Worm (Caenorhabditis elegans): ENCODE data around the gene M117.3.

The M117.3 gene

ce11 chrIV:11858142-11858541, 36.1 kb downstream of the M117.3 start, which contains the start of gene let-92:
Gene let-92 (plus strand): TSS chrIV:11858442.
- TF ChIP-seq elt-3 (tag; optimal IDR thresholded peaks at IDR 0.05) = no peak
- TF ChIP-seq lin-39 (tag; optimal IDR thresholded peaks at IDR 0.05) = no peak
- TF ChIP-seq lin-13 (GFP tag; optimal IDR thresholded peaks at IDR 0.05) = no peak
- TF ChIP-seq nhr-129 (tag; optimal IDR thresholded peaks at IDR 0.05) = no peak
- TF ChIP-seq mdl-1 (tag; optimal IDR thresholded peaks at IDR 0.05) = no peak
- no peak for TF ChIP-seq sma-3 (GFP tag; optimal IDR thresholded peaks at IDR 0.05)

ce11 chrIV:11859995-11860605, 38.1 kb downstream of the M117.3 start, which contains the start of gene mob-1:
Gene mob-1 (plus strand): TSS chrIV:11860555.
- TF ChIP-seq nhr-21 (tag; optimal IDR thresholded peaks at IDR 0.05) (peak; percentile 10), ceh-82 (tag; optimal IDR thresholded peaks at IDR 0.05) (no peak), crh-2 (tag; optimal IDR thresholded peaks at IDR 0.05) (peak; percentile 24), ztf-1 (GFP tag; conservative IDR thresholded peaks at IDR 0.05) (no peak), lsy-2 (tag; optimal IDR thresholded peaks at IDR 0.05) (no peak), nhr-23 (tag; optimal IDR thresholded peaks at IDR 0.05) (no peak), sma-3 (GFP tag; optimal IDR thresholded peaks at IDR 0.05) (no peak), ZK546.5 (tag; optimal IDR thresholded peaks at IDR 0.05) (no peak), sma-9 (GFP tag; optimal IDR thresholded peaks at IDR 0.05) (no peak), sma-9 (tag; optimal IDR thresholded peaks at IDR 0.05) (no peak), nhr-237 (tag; optimal IDR thresholded peaks at IDR 0.05) (no peak), lin-13 (GFP tag; optimal IDR thresholded peaks at IDR 0.05) (no peak), blmp-1 (tag; optimal IDR thresholded peaks at IDR 0.05; ENCODE audit: insufficient read depth) (peak; percentile 8), nhr-10 (tag; optimal IDR thresholded peaks at IDR 0.05) (no peak), C34F6.9 (tag; optimal IDR thresholded peaks at IDR 0.05) (no peak), ztf-11 (tag; optimal IDR thresholded peaks at IDR 0.05) (no peak), unc-55 (GFP tag; optimal IDR thresholded peaks at IDR 0.05) (peak; percentile 49), lin-39 (tag; optimal IDR thresholded peaks at IDR 0.05) (no peak), nhr-25 (tag; optimal IDR thresholded peaks at IDR 0.05) (peak; percentile 15), aly-2 (tag; optimal IDR thresholded peaks at IDR 0.05) (no peak), skn-1 (tag; optimal IDR thresholded peaks at IDR 0.05) (no peak), dmd-4 (tag; optimal IDR thresholded peaks at IDR 0.05) (no peak)

ce11 chrIV:11863428-11863827, 41.4 kb downstream of the M117.3 start:
- TF ChIP-seq ztf-4 (tag; optimal IDR thresholded peaks at IDR 0.05) (no peak), fos-1 (tag; optimal IDR thresholded peaks at IDR 0.05) (peak; percentile 42), mbf-1 (tag; optimal IDR thresholded peaks at IDR 0.05) (no peak), dmd-4 (tag; optimal IDR thresholded peaks at IDR 0.05) (no peak), nhr-23 (tag; optimal IDR thresholded peaks at IDR 0.05) (no peak), ZK546.5 (tag; optimal IDR thresholded peaks at IDR 0.05) (no peak), ceh-82 (tag; optimal IDR thresholded peaks at IDR 0.05) (no peak), nhr-21 (tag; optimal IDR thresholded peaks at IDR 0.05) (no peak), mab-5 (tag; optimal IDR thresholded peaks at IDR 0.05) (no peak), ama-1 (optimal IDR thresholded peaks at IDR 0.05) (no peak), sem-4 (tag; optimal IDR thresholded peaks at IDR 0.05) (no peak), C34F6.9 (tag; optimal IDR thresholded peaks at IDR 0.05) (peak; percentile 2), lin-39 (tag; optimal IDR thresholded peaks at IDR 0.05) (no peak), unc-62 (GFP tag; optimal IDR thresholded peaks at IDR 0.05) (no peak), nhr-12 (tag; optimal IDR thresholded peaks at IDR 0.05) (no peak), sma-3 (GFP tag; optimal IDR thresholded peaks at IDR 0.05) (no peak), F13H6.1 (tag; optimal IDR thresholded peaks at IDR 0.05) (peak; percentile 12), aly-2 (tag; optimal IDR thresholded peaks at IDR 0.05) (no peak), unc-55 (GFP tag; optimal IDR thresholded peaks at IDR 0.05) (no peak), crh-2 (tag; optimal IDR thresholded peaks at IDR 0.05) (no peak), nhr-10 (tag; optimal IDR thresholded peaks at IDR 0.05) (no peak)

ce11 chrIV:11864226-11864625, 42.2 kb downstream of the M117.3 start, which contains the start of gene trpa-1:
Gene trpa-1 (plus strand): TSS chrIV:11864526.
- no peak for TF ChIP-seq nhr-237 (tag; optimal IDR thresholded peaks at IDR 0.05)
- no peak for TF ChIP-seq peb-1 (tag; optimal IDR thresholded peaks at IDR 0.05)
- TF ChIP-seq fos-1 (tag; optimal IDR thresholded peaks at IDR 0.05) = no peak
- TF ChIP-seq elt-1 (tag; optimal IDR thresholded peaks at IDR 0.05) = no peak
- TF ChIP-seq ztf-11 (tag; optimal IDR thresholded peaks at IDR 0.05) = no peak
- no peak for TF ChIP-seq blmp-1 (tag; optimal IDR thresholded peaks at IDR 0.05; ENCODE audit: insufficient read depth)
- TF ChIP-seq gmeb-1 (tag; optimal IDR thresholded peaks at IDR 0.05) = no peak
- TF ChIP-seq snpc-4 (tag; optimal IDR thresholded peaks at IDR 0.05) = no peak
- no peak for TF ChIP-seq skn-1 (tag; optimal IDR thresholded peaks at IDR 0.05)
- no peak for TF ChIP-seq lsy-2 (tag; optimal IDR thresholded peaks at IDR 0.05)
- TF ChIP-seq nhr-129 (tag; optimal IDR thresholded peaks at IDR 0.05) = no peak
- no peak for TF ChIP-seq Y55F3AM.14 (GFP tag; optimal IDR thresholded peaks at IDR 0.05)
- TF ChIP-seq sem-4 (tag; optimal IDR thresholded peaks at IDR 0.05) = no peak
- TF ChIP-seq nhr-25 (tag; optimal IDR thresholded peaks at IDR 0.05) = no peak
- no peak for TF ChIP-seq unc-39 (tag; optimal IDR thresholded peaks at IDR 0.05)
- TF ChIP-seq R02D3.7 (tag; optimal IDR thresholded peaks at IDR 0.05) = no peak
- TF ChIP-seq nhr-21 (tag; optimal IDR thresholded peaks at IDR 0.05) = no peak

Data from whole organism, L2 larva.